Worm (Caenorhabditis elegans): ENCODE data around the gene sdz-9.

The sdz-9 gene

ce11 chrII:2807674-2808206 is 34.3 kb upstream of the sdz-9 start, which contains the start of gene K12H6.12:
K12H6.12 (plus strand) TSS chrII:2808156.
- TF ChIP-seq nhr-237 (tag; optimal IDR thresholded peaks at IDR 0.05) (no peak), unc-39 (tag; optimal IDR thresholded peaks at IDR 0.05) (no peak), mep-1 (tag; optimal IDR thresholded peaks at IDR 0.05) (no peak), nhr-12 (tag; optimal IDR thresholded peaks at IDR 0.05) (no peak), ham-2 (GFP tag; optimal IDR thresholded peaks at IDR 0.05) (no peak), nhr-2 (tag; optimal IDR thresholded peaks at IDR 0.05) (no peak), tbx-8 (GFP tag; optimal IDR thresholded peaks at IDR 0.05) (no peak), elt-3 (tag; optimal IDR thresholded peaks at IDR 0.05) (no peak), flh-1 (GFP tag; optimal IDR thresholded peaks at IDR 0.05) (no peak), mls-2 (tag; optimal IDR thresholded peaks at IDR 0.05) (no peak), lin-32 (GFP tag; optimal IDR thresholded peaks at IDR 0.05) (no peak), pha-4 (tag; optimal IDR thresholded peaks at IDR 0.05) (no peak), lin-13 (tag; optimal IDR thresholded peaks at IDR 0.05) (no peak), ceh-83 (GFP tag; optimal IDR thresholded peaks at IDR 0.05) (no peak), nhr-28 (tag; optimal IDR thresholded peaks at IDR 0.05) (no peak), unc-120 (tag; optimal IDR thresholded peaks at IDR 0.05; ENCODE audit: poor library complexity, severe bottlenecking) (no peak), hlh-1 (tag; optimal IDR thresholded peaks at IDR 0.05) (no peak)

- TF ChIP-seq mab-5 (tag; optimal IDR thresholded peaks at IDR 0.05) (no peak), snpc-4 (tag; optimal IDR thresholded peaks at IDR 0.05) (no peak), drap-1 (GFP tag; optimal IDR thresholded peaks at IDR 0.05) (no peak), bed-3 (GFP tag; optimal IDR thresholded peaks at IDR 0.05) (no peak), blmp-1 (tag; optimal IDR thresholded peaks at IDR 0.05) (no peak), elt-1 (tag; optimal IDR thresholded peaks at IDR 0.05; ENCODE audit: borderline replicate concordance, insufficient read depth) (no peak), zip-8 (tag; optimal IDR thresholded peaks at IDR 0.05) (no peak), nhr-12 (tag; optimal IDR thresholded peaks at IDR 0.05) (no peak), ceh-83 (GFP tag; optimal IDR thresholded peaks at IDR 0.05) (no peak), nhr-2 (tag; optimal IDR thresholded peaks at IDR 0.05) (no peak), ceh-39 (tag; optimal IDR thresholded peaks at IDR 0.05) (no peak), cnd-1 (tag; optimal IDR thresholded peaks at IDR 0.05) (no peak), unc-120 (tag; optimal IDR thresholded peaks at IDR 0.05; ENCODE audit: poor library complexity, severe bottlenecking) (no peak), nhr-28 (tag; optimal IDR thresholded peaks at IDR 0.05) (no peak), pha-4 (tag; optimal IDR thresholded peaks at IDR 0.05) (no peak), unc-62 (GFP tag; optimal IDR thresholded peaks at IDR 0.05) (no peak), elt-3 (tag; optimal IDR thresholded peaks at IDR 0.05) (no peak), sptf-1 (tag; optimal IDR thresholded peaks at IDR 0.05) (no peak), lin-13 (tag; optimal IDR thresholded peaks at IDR 0.05) (no peak), nhr-237 (tag; optimal IDR thresholded peaks at IDR 0.05) (no peak)
Measured at ce11 chrII:2805566-2805965, 32.1 kb upstream of the sdz-9 start.

ce11 chrII:2804949-2805348 is 31.5 kb upstream of the sdz-9 start:
- TF ChIP-seq ztf-11 (tag; optimal IDR thresholded peaks at IDR 0.05) (no peak), snpc-4 (tag; optimal IDR thresholded peaks at IDR 0.05) (no peak)

ce11 chrII:2804245-2804644 is 30.8 kb upstream of the sdz-9 start:
- TF ChIP-seq snpc-4 (tag; optimal IDR thresholded peaks at IDR 0.05) (no peak), unc-120 (tag; optimal IDR thresholded peaks at IDR 0.05; ENCODE audit: poor library complexity, severe bottlenecking) (peak; percentile 50), ceh-43 (GFP tag; optimal IDR thresholded peaks at IDR 0.05) (no peak), ces-1 (GFP tag; optimal IDR thresholded peaks at IDR 0.05) (peak; percentile 12), mep-1 (tag; optimal IDR thresholded peaks at IDR 0.05) (no peak), unc-39 (tag; optimal IDR thresholded peaks at IDR 0.05) (no peak)

ce11 chrII:2802804-2803586 is 29.6 kb upstream of the sdz-9 start:
- TF ChIP-seq ces-1 (GFP tag; optimal IDR thresholded peaks at IDR 0.05) (no peak), cnd-1 (tag; optimal IDR thresholded peaks at IDR 0.05) (no peak), nhr-76 (tag; optimal IDR thresholded peaks at IDR 0.05) (no peak), flh-1 (GFP tag; optimal IDR thresholded peaks at IDR 0.05) (no peak), ceh-39 (tag; optimal IDR thresholded peaks at IDR 0.05) (no peak), hlh-1 (tag; optimal IDR thresholded peaks at IDR 0.05) (no peak), nhr-28 (tag; optimal IDR thresholded peaks at IDR 0.05) (no peak), pha-4 (tag; optimal IDR thresholded peaks at IDR 0.05) (no peak), unc-62 (GFP tag; optimal IDR thresholded peaks at IDR 0.05) (no peak), zip-8 (tag; optimal IDR thresholded peaks at IDR 0.05) (no peak), lin-32 (GFP tag; optimal IDR thresholded peaks at IDR 0.05) (no peak), ceh-83 (GFP tag; optimal IDR thresholded peaks at IDR 0.05) (no peak), lsy-2 (tag; optimal IDR thresholded peaks at IDR 0.05) (no peak), elt-3 (tag; optimal IDR thresholded peaks at IDR 0.05) (no peak)

Data from whole organism, mixed stage, embryonic.